Fruit fly (Drosophila melanogaster) whole organism, embryonic: ENCODE data around the gene Veneno.
A peak's percentile ranks its signal among the peaks of the same experiment; 100 is the strongest.

ENCODE experiments used
- Asciz ChIP-seq: fragments of 200-800 bp; sonication (Bioruptor generic); optimal IDR thresholded peaks from 2 replicates; lab custom pipeline; 2017; ENCODE audit warnings: missing biosample characterization, mild to moderate bottlenecking, missing genetic modification characterization, missing genetic modification reagents
- Atf3 ChIP-seq: fragments of 200-800 bp; sonication (Bioruptor generic); optimal IDR thresholded peaks from 3 replicates; lab custom pipeline; 2016; ENCODE audit warnings: missing biosample characterization, missing genetic modification characterization
- CG10267 ChIP-seq: fragments of 200-800 bp; sonication (Bioruptor generic); optimal IDR thresholded peaks from 2 replicates; lab custom pipeline; 2018; ENCODE audit warnings: missing biosample characterization, mild to moderate bottlenecking, missing genetic modification characterization, moderate library complexity
- CG10366 ChIP-seq: fragments of 200-800 bp; sonication (Bioruptor generic); IDR thresholded peaks from 2 replicates; pipeline ENCODE4 v1.3.6; 2022; ENCODE audit warnings: missing biosample characterization, missing genetic modification characterization
- CG10462 ChIP-seq: fragments of 200-800 bp; sonication (Bioruptor generic); optimal IDR thresholded peaks from 2 replicates; lab custom pipeline; 2016; ENCODE audit warnings: missing biosample characterization, missing genetic modification characterization
- CG12769 ChIP-seq: fragments of 200-800 bp; sonication (Bioruptor generic); optimal IDR thresholded peaks from 2 replicates; lab custom pipeline; 2019; ENCODE audit warnings: missing biosample characterization, mild to moderate bottlenecking, missing genetic modification characterization, moderate library complexity
- CG13775 ChIP-seq: fragments of 200-800 bp; sonication (Bioruptor generic); optimal IDR thresholded peaks from 3 replicates; lab custom pipeline; 2017; ENCODE audit warnings: missing biosample characterization, mild to moderate bottlenecking, missing genetic modification characterization
- CG14441 ChIP-seq: fragments of 200-800 bp; sonication (Bioruptor generic); IDR thresholded peaks from 2 replicates; pipeline ENCODE4 v1.3.6; 2022; ENCODE audit warnings: missing biosample characterization, missing genetic modification characterization
- CG15696 ChIP-seq: fragments of 200-800 bp; sonication (Bioruptor generic); optimal IDR thresholded peaks from 2 replicates; lab custom pipeline; 2019; ENCODE audit warnings: missing biosample characterization, mild to moderate bottlenecking, missing genetic modification characterization, moderate library complexity
- CG17612 ChIP-seq: fragments of 200-800 bp; sonication (Bioruptor generic); IDR thresholded peaks from 2 replicates; pipeline ENCODE4 v1.3.6; 2022; ENCODE audit warnings: missing biosample characterization, missing genetic modification characterization
- CG1792 ChIP-seq: fragments of 200-800 bp; sonication (Bioruptor generic); optimal IDR thresholded peaks from 2 replicates; lab custom pipeline; 2016; ENCODE audit warnings: missing biosample characterization, missing genetic modification characterization
- CG18011 ChIP-seq: fragments of 200-800 bp; sonication (Bioruptor generic); optimal IDR thresholded peaks from 2 replicates; lab custom pipeline; 2017; ENCODE audit warnings: missing biosample characterization, missing genetic modification characterization, mild to moderate bottlenecking, moderate library complexity, missing genotype
- CG2116 ChIP-seq: fragments of 200-800 bp; sonication (Bioruptor generic); optimal IDR thresholded peaks from 3 replicates; lab custom pipeline; 2018; ENCODE audit warnings: missing biosample characterization, mild to moderate bottlenecking, missing genetic modification characterization
- CG2202 ChIP-seq: fragments of 200-800 bp; sonication (Bioruptor generic); optimal IDR thresholded peaks from 2 replicates; lab custom pipeline; 2018; ENCODE audit warnings: missing biosample characterization, mild to moderate bottlenecking, missing genetic modification characterization
- CG34224 ChIP-seq: fragments of 200-800 bp; sonication (Bioruptor generic); IDR thresholded peaks from 3 replicates; pipeline ENCODE4 v1.3.6; 2022; ENCODE audit warnings: missing biosample characterization, missing genetic modification characterization; ENCODE audit not compliant: partially characterized antibody
- CG5180 ChIP-seq: fragments of 200-800 bp; sonication (Bioruptor generic); optimal IDR thresholded peaks from 3 replicates; lab custom pipeline; 2017; ENCODE audit warnings: missing biosample characterization, missing genetic modification characterization, mild to moderate bottlenecking, moderate library complexity, missing genetic modification reagents
- CG7745 ChIP-seq: fragments of 200-800 bp; sonication (Bioruptor generic); optimal IDR thresholded peaks from 2 replicates; lab custom pipeline; 2018; ENCODE audit warnings: missing biosample characterization, mild to moderate bottlenecking, missing genetic modification characterization, moderate library complexity
- CG7987 ChIP-seq: fragments of 200-800 bp; sonication (Bioruptor generic); optimal IDR thresholded peaks from 2 replicates; lab custom pipeline; 2018; ENCODE audit warnings: missing biosample characterization, mild to moderate bottlenecking, missing genetic modification characterization, moderate library complexity
- CG8359 ChIP-seq: fragments of 200-800 bp; sonication (Bioruptor generic); optimal IDR thresholded peaks from 2 replicates; lab custom pipeline; 2017; ENCODE audit warnings: missing biosample characterization, mild to moderate bottlenecking, missing genetic modification characterization, borderline replicate concordance
- CG9215 ChIP-seq: fragments of 200-800 bp; sonication (Bioruptor generic); IDR thresholded peaks from 2 replicates; pipeline ENCODE4 v1.3.6; 2022; ENCODE audit warnings: missing biosample characterization, missing genetic modification characterization
- CG9609 ChIP-seq: fragments of 200-800 bp; sonication (Bioruptor generic); optimal IDR thresholded peaks from 3 replicates; lab custom pipeline; 2016; ENCODE audit warnings: missing biosample characterization, missing genetic modification characterization
- Camta ChIP-seq: fragments of 200-800 bp; sonication (Bioruptor generic); optimal IDR thresholded peaks from 2 replicates; lab custom pipeline; 2016; ENCODE audit warnings: missing biosample characterization, missing genetic modification characterization
- D19A ChIP-seq: fragments of 200-800 bp; optimal IDR thresholded peaks from 3 replicates; lab custom pipeline; 2019; ENCODE audit warnings: missing biosample characterization, mild to moderate bottlenecking, missing genetic modification characterization, moderate library complexity
- Elba2 ChIP-seq: fragments of 200-800 bp; sonication (Bioruptor generic); optimal IDR thresholded peaks from 3 replicates; lab custom pipeline; 2016; ENCODE audit warnings: missing biosample characterization, missing genetic modification characterization
- Jarid2 ChIP-seq: fragments of 200-800 bp; sonication (Bioruptor generic); optimal IDR thresholded peaks from 3 replicates; lab custom pipeline; 2017; ENCODE audit warnings: mild to moderate bottlenecking, missing biosample characterization, missing genetic modification reagents, missing genetic modification characterization
- Myb ChIP-seq: fragments of 200-800 bp; sonication (Bioruptor generic); optimal IDR thresholded peaks from 2 replicates; lab custom pipeline; 2016; ENCODE audit warnings: missing biosample characterization, missing genetic modification characterization
- NFAT ChIP-seq: fragments of 200-800 bp; sonication (Bioruptor generic); IDR thresholded peaks from 2 replicates; pipeline ENCODE4 v1.3.6; 2022; ENCODE audit warnings: missing biosample characterization, missing genetic modification characterization
- Nf-YC ChIP-seq: fragments of 200-800 bp; optimal IDR thresholded peaks from 3 replicates; lab custom pipeline; 2019; ENCODE audit warnings: missing biosample characterization, mild to moderate bottlenecking, missing genetic modification characterization, moderate library complexity
- PHDP ChIP-seq: fragments of 200-800 bp; sonication (Bioruptor generic); optimal IDR thresholded peaks from 3 replicates; lab custom pipeline; 2018; ENCODE audit warnings: missing biosample characterization, mild to moderate bottlenecking, missing genetic modification characterization, moderate library complexity
- Pdp1 ChIP-seq, 2 experiments: fragments of 200-800 bp; sonication (Bioruptor generic); optimal IDR thresholded peaks; 3 replicates each; lab custom pipeline; 2016; ENCODE audit warnings: missing biosample characterization in 2 of 2, missing genetic modification characterization in 2 of 2, mild to moderate bottlenecking in 1 of 2, moderate library complexity in 1 of 2
- Sin3A ChIP-seq: fragments of >200 bp; optimal IDR thresholded peaks from 2 replicates; lab custom pipeline; 2018
- Ssrp ChIP-seq: fragments of 200-800 bp; sonication (Bioruptor generic); optimal IDR thresholded peaks from 2 replicates; lab custom pipeline; 2018; ENCODE audit warnings: missing biosample characterization, mild to moderate bottlenecking, missing genetic modification characterization, moderate library complexity
- Trl ChIP-seq, 3 experiments: fragments of >200 bp in 2 of 3; fragments of 200-800 bp in 1 of 3; sonication (Bioruptor generic) in 1 of 3; optimal IDR thresholded peaks; 2 replicates in 1 of 3; 3 replicates in 2 of 3; lab custom pipeline; 2016 to 2017; ENCODE audit warnings: missing biosample characterization in 1 of 3, missing genetic modification characterization in 1 of 3
- bowl ChIP-seq: fragments of 200-800 bp; sonication (Bioruptor generic); IDR thresholded peaks from 2 replicates; pipeline ENCODE4 v1.3.6; 2022; ENCODE audit warnings: missing biosample characterization, missing genetic modification characterization
- caup ChIP-seq: fragments of 200-800 bp; sonication (Bioruptor generic); optimal IDR thresholded peaks from 3 replicates; lab custom pipeline; 2017; ENCODE audit warnings: missing biosample characterization, mild to moderate bottlenecking, missing genetic modification characterization, moderate library complexity; ENCODE audit not compliant: severe bottlenecking
- crc ChIP-seq: fragments of 200-800 bp; sonication (Bioruptor generic); optimal IDR thresholded peaks from 2 replicates; lab custom pipeline; 2016; ENCODE audit warnings: missing biosample characterization, missing genetic modification characterization
- croc ChIP-seq: fragments of 200-800 bp; sonication (Bioruptor generic); conservative IDR thresholded peaks from 3 replicates; pipeline ENCODE4 v1.3.6; 2022; ENCODE audit warnings: missing biosample characterization, missing genetic modification characterization
- dmrt99B ChIP-seq: fragments of 200-800 bp; sonication (Bioruptor generic); optimal IDR thresholded peaks from 2 replicates; lab custom pipeline; 2018; ENCODE audit warnings: missing biosample characterization, mild to moderate bottlenecking, missing genetic modification characterization, moderate library complexity
- gfzf ChIP-seq: fragments of 200-800 bp; sonication (Bioruptor generic); optimal IDR thresholded peaks from 2 replicates; lab custom pipeline; 2016; ENCODE audit warnings: missing biosample characterization, mild to moderate bottlenecking, missing genetic modification characterization, moderate library complexity
- kni ChIP-seq: fragments of 200-800 bp; sonication (Bioruptor generic); optimal IDR thresholded peaks from 3 replicates; lab custom pipeline; 2017; ENCODE audit warnings: mild to moderate bottlenecking, missing biosample characterization, missing genetic modification reagents, missing genetic modification characterization
- mirr ChIP-seq: fragments of 200-800 bp; sonication (Bioruptor generic); optimal IDR thresholded peaks from 3 replicates; lab custom pipeline; 2018; ENCODE audit warnings: missing biosample characterization, mild to moderate bottlenecking, missing genetic modification characterization
- pum ChIP-seq: fragments of 200-800 bp; sonication (Bioruptor generic); optimal IDR thresholded peaks from 2 replicates; lab custom pipeline; 2016; ENCODE audit warnings: missing biosample characterization, missing genetic modification characterization
- sr ChIP-seq: fragments of 200-800 bp; sonication (Bioruptor generic); IDR thresholded peaks from 3 replicates; pipeline ENCODE4 v1.3.6; 2022; ENCODE audit warnings: missing biosample characterization, missing genetic modification characterization
- zen ChIP-seq: fragments of 200-800 bp; sonication (Bioruptor generic); optimal IDR thresholded peaks from 3 replicates; lab custom pipeline; 2018; ENCODE audit warnings: missing biosample characterization, mild to moderate bottlenecking, missing genetic modification characterization, moderate library complexity
- zf30C ChIP-seq: fragments of 200-800 bp; sonication (Bioruptor generic); optimal IDR thresholded peaks from 3 replicates; lab custom pipeline; 2018; ENCODE audit warnings: missing biosample characterization, mild to moderate bottlenecking, missing genetic modification characterization

Veneno gene

DNA sequence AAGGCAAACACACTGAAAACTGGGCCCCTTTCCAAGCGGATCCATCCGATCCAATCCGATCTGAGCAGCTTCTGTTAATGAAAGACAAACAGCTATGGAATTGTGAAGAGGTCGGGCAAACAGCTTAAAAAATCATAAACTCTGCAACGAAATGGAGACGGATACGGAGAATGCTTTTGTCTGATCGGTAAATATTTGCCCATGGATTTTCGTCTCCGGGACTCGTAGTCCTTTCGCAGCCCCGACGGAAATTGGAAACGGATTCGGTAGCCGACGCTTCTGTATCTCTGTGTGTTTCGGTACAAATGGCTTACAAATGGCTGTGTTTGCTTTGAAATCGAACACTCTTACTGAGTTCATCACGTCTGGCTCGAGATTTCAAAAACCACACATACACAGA, 35.5 kb downstream of the Veneno start (continued):
- no peak for TF ChIP-seq Atf3 (GFP tag; lab: Kevin White, UChicago)
- TF ChIP-seq kni (GFP tag; lab: Kevin White, UChicago), result peak; percentile 23
- TF ChIP-seq CG9609 (GFP tag; lab: Kevin White, UChicago), result no peak
- peak; percentile 39 for TF ChIP-seq CG15696 (tag; lab: Kevin White, UChicago)
- no peak for TF ChIP-seq Nf-YC (tag; lab: Kevin White, UChicago)
- TF ChIP-seq zen, result peak; percentile 6
- no peak for TF ChIP-seq zf30C (GFP tag; lab: Kevin White, UChicago)
- TF ChIP-seq CG17612 (GFP tag; lab: Robert Waterston, UW), result no peak

DNA sequence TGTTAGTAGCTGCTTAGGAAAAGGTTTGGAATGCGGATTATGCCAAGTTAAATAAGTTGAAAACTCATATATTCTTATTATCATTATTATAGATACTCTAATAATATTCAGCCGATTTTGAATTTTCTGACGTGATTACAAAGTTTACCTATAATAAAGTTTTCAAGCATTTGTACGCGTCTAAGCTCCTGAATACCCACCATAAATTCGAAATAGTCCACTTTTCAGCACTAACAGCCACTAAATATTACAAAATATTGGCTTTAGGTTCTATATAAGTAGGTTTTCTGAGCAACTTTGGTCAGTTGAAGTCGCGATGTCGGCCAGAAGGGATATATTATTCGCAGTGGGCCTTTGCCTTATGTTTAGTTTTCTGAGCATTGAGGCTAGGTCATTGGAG, 38.3 kb downstream of the Veneno start, which contains the start of gene CG7443:
Gene CG7443, plus strand, starts transcription at position 301 of the 400 bp plus-strand sequence.
- no peak for TF ChIP-seq Pdp1 (GFP tag; optimal IDR thresholded peaks at IDR 0.05; lab: Kevin White, UChicago)
- no peak for TF ChIP-seq CG14441
- no peak for TF ChIP-seq CG13775 (GFP tag; lab: Kevin White, UChicago)

DNA sequence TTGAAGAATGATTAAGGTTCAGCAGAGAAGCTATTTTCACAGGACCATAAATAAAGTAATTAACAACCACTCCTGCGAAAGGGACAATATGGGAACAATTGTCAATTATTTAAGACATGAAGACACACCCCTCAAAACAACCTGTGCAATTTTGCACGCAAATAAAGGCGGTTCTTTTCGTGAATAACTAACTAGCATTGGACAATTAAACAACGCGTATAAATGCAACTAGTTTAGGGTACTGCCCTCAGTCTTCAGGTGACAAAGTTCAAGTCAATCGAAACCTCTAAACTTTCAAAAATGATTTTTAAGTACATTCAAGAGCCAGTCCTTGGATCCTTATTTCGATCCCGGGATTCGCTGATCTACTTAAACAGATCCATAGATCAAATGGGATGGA, 40.9 kb downstream of the Veneno start, which contains the start of gene Or85a:
Gene Or85a, plus strand, starts transcription at position 301 of the 400 bp plus-strand sequence.
- TF ChIP-seq gfzf (no peak), croc (GFP tag; lab: Robert Waterston, UW) (no peak), CG9215 (GFP tag; lab: Robert Waterston, UW) (no peak), CG8359 (GFP tag; lab: Kevin White, UChicago) (no peak), sr (GFP tag; lab: Robert Waterston, UW) (no peak), CG12769 (tag; lab: Kevin White, UChicago) (no peak), Camta (no peak), CG7745 (no peak), caup (no peak), CG2116 (GFP tag; lab: Kevin White, UChicago) (no peak), Sin3A (lab: Kevin White, UChicago) (no peak), bowl (GFP tag; lab: Robert Waterston, UW) (no peak), mirr (GFP tag; lab: Kevin White, UChicago) (no peak), Elba2 (no peak), CG10267 (tag; lab: Kevin White, UChicago) (no peak), CG18011 (GFP tag; lab: Kevin White, UChicago) (no peak), crc (GFP tag; lab: Kevin White, UChicago) (no peak)
- TF ChIP-seq, all 482 proteins: peak for 0

DNA sequence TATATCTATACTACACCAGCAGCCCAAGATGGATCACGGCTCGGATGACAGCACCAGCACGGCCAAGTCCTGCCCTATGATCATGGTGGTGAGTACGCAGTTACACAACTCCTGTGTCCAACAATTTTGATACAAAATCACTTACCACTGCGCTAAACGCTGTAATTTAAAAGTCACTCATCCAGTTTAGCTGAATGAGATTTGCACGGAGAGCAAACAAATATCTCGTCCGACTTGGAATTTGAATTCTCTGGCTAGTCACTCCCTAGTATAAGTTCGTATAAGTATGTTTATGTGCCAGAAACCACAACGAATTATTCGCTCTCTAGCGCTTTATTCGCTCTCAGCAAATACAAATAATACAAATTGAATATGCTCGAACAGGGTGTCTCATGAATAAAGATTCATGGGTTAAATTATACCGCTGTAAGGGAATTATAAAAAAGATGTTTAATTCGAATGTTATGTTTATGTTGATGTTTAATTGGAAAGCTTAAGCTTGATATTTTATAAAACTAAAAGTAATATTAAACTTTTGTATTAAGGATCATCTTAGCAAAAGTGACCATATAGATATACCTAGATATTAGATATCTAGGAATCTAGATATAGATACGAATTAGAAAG, 44.5 kb downstream of the Veneno start:
- TF ChIP-seq CG10462 (GFP tag; lab: Kevin White, UChicago), result no peak
- no peak for TF ChIP-seq NFAT
- no peak for TF ChIP-seq PHDP (tag; lab: Kevin White, UChicago)
- no peak for TF ChIP-seq CG2202
- TF ChIP-seq Trl (optimal IDR thresholded peaks at IDR 0.05; lab: Kevin White, UChicago), result peak in 1 of 2 experiments; percentile 60
- TF ChIP-seq Trl (GFP tag; optimal IDR thresholded peaks at IDR 0.05; lab: Kevin White, UChicago), result no peak
- TF ChIP-seq Jarid2 (GFP tag; lab: Kevin White, UChicago), result peak; percentile 47
- TF ChIP-seq pum (GFP tag; lab: Kevin White, UChicago), result no peak
- TF ChIP-seq CG10366 (GFP tag; lab: Robert Waterston, UW), result peak; percentile 68
- TF ChIP-seq D19A (tag; lab: Kevin White, UChicago), result no peak
- TF ChIP-seq CG5180 (GFP tag; lab: Kevin White, UChicago), result peak; percentile 45
- TF ChIP-seq CG34224 (GFP tag; lab: Robert Waterston, UW), result no peak
- no peak for TF ChIP-seq CG1792 (GFP tag; lab: Kevin White, UChicago)
- TF ChIP-seq Ssrp (tag; lab: Kevin White, UChicago), result no peak
- peak; percentile 26 for TF ChIP-seq Asciz
- TF ChIP-seq dmrt99B, result no peak
- TF ChIP-seq Myb, result no peak
- no peak for TF ChIP-seq CG7987 (GFP tag; lab: Kevin White, UChicago)
- no peak for TF ChIP-seq CG7745
